Fruit fly (Drosophila melanogaster) whole organism, prepupa: ENCODE measurements around the gene elB.

Experiments used
- Blimp-1 ChIP-seq: fragments of 200-800 bp; sonication (Bioruptor generic); optimal IDR thresholded peaks from 3 replicates; lab custom pipeline; 2017; ENCODE audit warnings: missing biosample characterization, missing genetic modification characterization, mild to moderate bottlenecking, moderate library complexity, missing genetic modification reagents
- CG10631 ChIP-seq: fragments of 200-800 bp; sonication (Bioruptor generic); optimal IDR thresholded peaks from 2 replicates; lab custom pipeline; 2016; ENCODE audit warnings: missing biosample characterization, missing genetic modification characterization
- CG10669 ChIP-seq: fragments of 200-800 bp; sonication (Bioruptor generic); optimal IDR thresholded peaks from 3 replicates; lab custom pipeline; 2018; ENCODE audit warnings: missing biosample characterization, mild to moderate bottlenecking, missing genetic modification characterization, moderate library complexity
- CG11294 ChIP-seq: fragments of 200-800 bp; sonication (Bioruptor generic); IDR thresholded peaks from 2 replicates; pipeline ENCODE4 v1.3.6; 2022; ENCODE audit warnings: missing biosample characterization, missing genetic modification characterization
- CG1621 ChIP-seq: fragments of 200-800 bp; sonication (Bioruptor generic); optimal IDR thresholded peaks from 3 replicates; lab custom pipeline; 2018; ENCODE audit warnings: missing biosample characterization, mild to moderate bottlenecking, missing genetic modification characterization
- CG16779 ChIP-seq: fragments of 200-800 bp; sonication (Bioruptor generic); optimal IDR thresholded peaks from 3 replicates; lab custom pipeline; 2017; ENCODE audit warnings: missing biosample characterization, mild to moderate bottlenecking, missing genetic modification characterization
- CG3032 ChIP-seq: fragments of 200-800 bp; optimal IDR thresholded peaks from 2 replicates; lab custom pipeline; 2019; ENCODE audit warnings: missing biosample characterization, mild to moderate bottlenecking, missing genetic modification characterization, moderate library complexity
- CG31627 ChIP-seq: fragments of 200-800 bp; sonication (Bioruptor generic); optimal IDR thresholded peaks from 3 replicates; lab custom pipeline; 2016; ENCODE audit warnings: missing biosample characterization, missing genetic modification characterization
- CG34406 ChIP-seq: fragments of 200-800 bp; sonication (Bioruptor generic); optimal IDR thresholded peaks from 3 replicates; lab custom pipeline; 2016; ENCODE audit warnings: missing biosample characterization, missing genetic modification characterization
- CG3919 ChIP-seq: fragments of 200-800 bp; sonication (Bioruptor generic); optimal IDR thresholded peaks from 3 replicates; lab custom pipeline; 2016; ENCODE audit warnings: missing biosample characterization, missing genetic modification characterization
- CG4318 ChIP-seq: fragments of 200-800 bp; sonication (Bioruptor generic); optimal IDR thresholded peaks from 3 replicates; lab custom pipeline; 2017; ENCODE audit warnings: missing biosample characterization, mild to moderate bottlenecking, missing genetic modification characterization
- CG6276 ChIP-seq: fragments of 200-800 bp; sonication (Bioruptor generic); optimal IDR thresholded peaks from 2 replicates; lab custom pipeline; 2017; ENCODE audit warnings: missing biosample characterization, mild to moderate bottlenecking, missing genetic modification characterization
- CG6792 ChIP-seq: fragments of 200-800 bp; sonication (Bioruptor generic); optimal IDR thresholded peaks from 3 replicates; lab custom pipeline; 2016; ENCODE audit warnings: missing biosample characterization, missing genetic modification characterization
- CG6808 ChIP-seq: fragments of 200-800 bp; sonication (Bioruptor generic); optimal IDR thresholded peaks from 3 replicates; lab custom pipeline; 2017; ENCODE audit warnings: missing biosample characterization, missing genetic modification characterization, mild to moderate bottlenecking, moderate library complexity, missing genetic modification reagents
- CG7368 ChIP-seq: fragments of 200-800 bp; sonication (Bioruptor generic); optimal IDR thresholded peaks from 3 replicates; lab custom pipeline; 2016; ENCODE audit warnings: missing biosample characterization, missing genetic modification characterization
- CG8119 ChIP-seq: fragments of 200-800 bp; sonication (Bioruptor generic); IDR thresholded peaks from 3 replicates; pipeline ENCODE4 v1.3.6; 2022; ENCODE audit warnings: missing biosample characterization, missing genetic modification characterization
- CG8319 ChIP-seq: fragments of 200-800 bp; sonication (Bioruptor generic); optimal IDR thresholded peaks from 3 replicates; lab custom pipeline; 2016; ENCODE audit warnings: missing biosample characterization, missing genetic modification characterization
- CG8632 ChIP-seq: fragments of 200-800 bp; sonication (Bioruptor generic); optimal IDR thresholded peaks from 3 replicates; lab custom pipeline; 2016; ENCODE audit warnings: missing biosample characterization, missing genetic modification characterization
- CG9139 ChIP-seq: fragments of 200-800 bp; sonication (Bioruptor generic); optimal IDR thresholded peaks from 3 replicates; lab custom pipeline; 2017; ENCODE audit warnings: missing biosample characterization, mild to moderate bottlenecking, missing genetic modification characterization
- Eip75B ChIP-seq: fragments of 200-800 bp; sonication (Bioruptor generic); optimal IDR thresholded peaks from 3 replicates; lab custom pipeline; 2016; ENCODE audit warnings: missing biosample characterization, missing genetic modification characterization
- Eip78C ChIP-seq: fragments of 200-800 bp; sonication (Bioruptor generic); peaks from one replicate; lab custom pipeline; 2016; ENCODE audit warnings: missing biosample characterization, missing genetic modification characterization
- Eip93F ChIP-seq: fragments of 200-800 bp; sonication (Bioruptor generic); optimal IDR thresholded peaks from 2 replicates; lab custom pipeline; 2016; ENCODE audit warnings: missing biosample characterization, mild to moderate bottlenecking, missing genetic modification characterization
- Ets21C ChIP-seq: fragments of 200-800 bp; sonication (Bioruptor generic); optimal IDR thresholded peaks from 3 replicates; lab custom pipeline; 2016; ENCODE audit warnings: missing biosample characterization, missing genetic modification characterization
- Ets96B ChIP-seq: fragments of 200-800 bp; optimal IDR thresholded peaks from 2 replicates; lab custom pipeline; 2019; ENCODE audit warnings: missing biosample characterization, mild to moderate bottlenecking, missing genetic modification characterization, moderate library complexity
- Gug ChIP-seq: fragments of 200-800 bp; sonication (Bioruptor generic); IDR thresholded peaks from 2 replicates; pipeline ENCODE4 v1.3.6; 2022; ENCODE audit warnings: missing biosample characterization, missing genetic modification characterization
- Hr38 ChIP-seq: sonication (Bioruptor generic); optimal IDR thresholded peaks from 2 replicates; lab custom pipeline; 2016; ENCODE audit warnings: missing biosample characterization, missing genetic modification characterization
- Hr39 ChIP-seq: fragments of 200-800 bp; sonication (Bioruptor generic); optimal IDR thresholded peaks from 2 replicates; lab custom pipeline; 2016; ENCODE audit warnings: missing biosample characterization, missing genetic modification characterization
- Hr4 ChIP-seq: fragments of 200-800 bp; sonication (Bioruptor generic); optimal IDR thresholded peaks from 3 replicates; lab custom pipeline; 2016; ENCODE audit warnings: missing biosample characterization, missing genetic modification characterization
- Lpt ChIP-seq: fragments of 200-800 bp; sonication (Bioruptor generic); optimal IDR thresholded peaks from 3 replicates; lab custom pipeline; 2016; ENCODE audit warnings: missing biosample characterization, missing genetic modification characterization
- Met ChIP-seq: fragments of 200-800 bp; sonication (Bioruptor generic); optimal IDR thresholded peaks from 3 replicates; lab custom pipeline; 2016; ENCODE audit warnings: missing biosample characterization, missing genetic modification characterization
- OdsH ChIP-seq: fragments of 200-800 bp; sonication (Bioruptor generic); optimal IDR thresholded peaks from 3 replicates; lab custom pipeline; 2016; ENCODE audit warnings: missing biosample characterization, missing genetic modification characterization
- Smox ChIP-seq: fragments of 200-800 bp; sonication (Bioruptor generic); optimal IDR thresholded peaks from 3 replicates; lab custom pipeline; 2016; ENCODE audit warnings: missing biosample characterization, missing genetic modification characterization
- Sox102F ChIP-seq: fragments of 200-800 bp; sonication (Bioruptor generic); optimal IDR thresholded peaks from 2 replicates; lab custom pipeline; 2016; ENCODE audit warnings: missing biosample characterization, mild to moderate bottlenecking, missing genetic modification characterization
- Sox14 ChIP-seq: fragments of 200-800 bp; sonication (Bioruptor generic); optimal IDR thresholded peaks from 3 replicates; lab custom pipeline; 2016; ENCODE audit warnings: missing biosample characterization, missing genetic modification characterization
- Sox15 ChIP-seq: fragments of 200-800 bp; sonication (Bioruptor generic); optimal IDR thresholded peaks from 3 replicates; lab custom pipeline; 2016; ENCODE audit warnings: missing biosample characterization, missing genetic modification characterization
- achi ChIP-seq: fragments of 200-800 bp; sonication (Bioruptor generic); optimal IDR thresholded peaks from 3 replicates; lab custom pipeline; 2016; ENCODE audit warnings: missing biosample characterization, missing genetic modification characterization
- acj6 ChIP-seq: fragments of 200-800 bp; sonication (Bioruptor generic); optimal IDR thresholded peaks from 3 replicates; lab custom pipeline; 2016; ENCODE audit warnings: missing biosample characterization, missing genetic modification characterization
- cyc ChIP-seq: fragments of 200-800 bp; sonication (Bioruptor generic); optimal IDR thresholded peaks from 3 replicates; lab custom pipeline; 2016; ENCODE audit warnings: missing biosample characterization, missing genetic modification characterization
- dac ChIP-seq: fragments of 200-800 bp; sonication (Bioruptor generic); optimal IDR thresholded peaks from 2 replicates; lab custom pipeline; 2017; ENCODE audit warnings: missing biosample characterization, mild to moderate bottlenecking, missing genetic modification characterization
- eg ChIP-seq: fragments of 200-800 bp; sonication (Bioruptor generic); IDR thresholded peaks from 3 replicates; pipeline ENCODE4 v1.3.6; 2022; ENCODE audit warnings: missing biosample characterization, missing genetic modification characterization
- esn ChIP-seq: fragments of 200-800 bp; sonication (Bioruptor generic); optimal IDR thresholded peaks from 2 replicates; lab custom pipeline; 2016; ENCODE audit warnings: missing biosample characterization, mild to moderate bottlenecking, missing genetic modification characterization, moderate library complexity
- fd85E ChIP-seq: fragments of 200-800 bp; sonication (Bioruptor generic); optimal IDR thresholded peaks from 3 replicates; lab custom pipeline; 2016; ENCODE audit warnings: missing biosample characterization, missing genetic modification characterization
- fkh ChIP-seq: fragments of 200-800 bp; sonication (Bioruptor generic); optimal IDR thresholded peaks from 3 replicates; lab custom pipeline; 2017; ENCODE audit warnings: missing biosample characterization, mild to moderate bottlenecking, missing genetic modification characterization, moderate library complexity
- net ChIP-seq: fragments of 200-800 bp; sonication (Bioruptor generic); optimal IDR thresholded peaks from 3 replicates; lab custom pipeline; 2016; ENCODE audit warnings: missing biosample characterization, missing genetic modification characterization
- pdm3 ChIP-seq: fragments of 200-800 bp; sonication (Bioruptor generic); optimal IDR thresholded peaks from 3 replicates; lab custom pipeline; 2016; ENCODE audit warnings: missing biosample characterization, missing genetic modification characterization
- salr ChIP-seq, 2 experiments: fragments of 200-800 bp; sonication (Bioruptor generic); optimal IDR thresholded peaks; 3 replicates each; lab custom pipeline; 2016 to 2018; ENCODE audit warnings: missing biosample characterization in 2 of 2, missing genetic modification characterization in 2 of 2, mild to moderate bottlenecking in 1 of 2
- spab ChIP-seq: fragments of 200-800 bp; sonication (Bioruptor generic); optimal IDR thresholded peaks from 2 replicates; lab custom pipeline; 2017; ENCODE audit warnings: missing biosample characterization, mild to moderate bottlenecking, missing genetic modification characterization, missing genetic modification reagents
- ss ChIP-seq, 2 experiments: fragments of 200-800 bp; sonication (Bioruptor generic); optimal IDR thresholded peaks; 2 replicates in 1 of 2; 3 replicates in 1 of 2; lab custom pipeline; 2017 to 2018; ENCODE audit warnings: mild to moderate bottlenecking in 2 of 2, missing biosample characterization in 2 of 2, missing genetic modification characterization in 2 of 2, moderate library complexity in 1 of 2
- svp ChIP-seq: fragments of 200-800 bp; sonication (Bioruptor generic); peaks from one replicate; lab custom pipeline; 2016; ENCODE audit warnings: missing biosample characterization, missing genetic modification characterization
- topi ChIP-seq: fragments of 200-800 bp; sonication (Bioruptor generic); optimal IDR thresholded peaks from 3 replicates; lab custom pipeline; 2016; ENCODE audit warnings: missing biosample characterization, missing genetic modification characterization
- vri ChIP-seq: fragments of 200-800 bp; sonication (Bioruptor generic); optimal IDR thresholded peaks from 3 replicates; lab custom pipeline; 2016; ENCODE audit warnings: missing biosample characterization, mild to moderate bottlenecking, missing genetic modification characterization

elB gene

DNA sequence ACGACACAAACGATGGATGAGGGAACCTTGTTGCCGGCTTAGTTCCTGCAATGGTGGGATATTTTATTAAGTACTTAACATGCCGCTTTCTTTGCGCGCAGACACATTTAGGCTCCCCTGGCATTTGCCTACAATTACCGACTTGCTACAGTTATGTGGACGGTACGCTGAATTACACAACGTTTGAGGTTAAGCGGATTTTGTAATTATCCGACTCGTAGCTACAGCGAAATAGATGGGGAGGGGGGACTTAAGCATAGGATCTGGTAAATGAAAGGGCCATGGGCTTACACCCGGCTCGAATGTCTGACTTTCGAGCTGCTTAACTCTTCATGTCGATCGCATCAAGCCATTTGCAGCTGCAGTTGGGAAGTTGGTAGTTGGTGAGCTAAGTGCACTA, 32.0 kb upstream of the elB start:
- no peak for TF ChIP-seq eg (GFP tag; lab: Robert Waterston, UW)
- no peak for TF ChIP-seq CG16779 (tag; lab: Kevin White, UChicago)
- TF ChIP-seq acj6 (GFP tag; lab: Kevin White, UChicago) = no peak
- TF ChIP-seq, all 60 proteins: peak for 0

DNA sequence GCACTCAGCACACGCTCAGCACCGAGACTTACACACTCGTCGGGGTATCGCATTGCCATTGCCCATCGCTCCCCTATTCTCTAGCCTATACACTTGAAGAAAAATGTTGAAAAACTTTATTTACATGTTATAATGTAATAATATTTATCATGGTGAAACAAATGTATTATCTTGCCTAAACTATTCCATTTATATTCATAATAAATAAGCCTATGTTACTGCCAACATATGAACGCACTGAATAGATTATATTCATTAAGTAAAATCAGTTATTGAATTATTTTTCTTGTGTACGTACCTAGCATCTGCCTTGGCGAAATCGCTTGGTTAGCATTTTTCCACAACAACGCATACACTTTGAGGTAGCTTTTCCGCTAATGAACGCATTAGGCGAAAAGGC, 31.6 kb upstream of the elB start:
- no peak for TF ChIP-seq Gug (GFP tag; lab: Robert Waterston, UW)
- TF ChIP-seq CG7368 = no peak
- TF ChIP-seq vri = no peak
- peak; percentile 28 for TF ChIP-seq CG4318 (GFP tag; lab: Kevin White, UChicago)
- peak; percentile 16 for TF ChIP-seq CG3919 (GFP tag; lab: Kevin White, UChicago)
- no peak for TF ChIP-seq svp (GFP tag; lab: Kevin White, UChicago)
- no peak for TF ChIP-seq CG34406 (GFP tag; lab: Kevin White, UChicago)
- no peak for TF ChIP-seq Sox102F (GFP tag; lab: Kevin White, UChicago)
- TF ChIP-seq Eip78C (GFP tag; lab: Kevin White, UChicago) = peak; percentile 58
- peak; percentile 54 for TF ChIP-seq Ets96B (tag; lab: Kevin White, UChicago)
- peak; percentile 28 for TF ChIP-seq achi (GFP tag; lab: Kevin White, UChicago)
- TF ChIP-seq Eip75B (GFP tag; lab: Kevin White, UChicago) = no peak
- no peak for TF ChIP-seq Hr39 (GFP tag; lab: Kevin White, UChicago)
- no peak for TF ChIP-seq CG11294
- TF ChIP-seq CG10631 = peak; percentile 47
- peak; percentile 10 for TF ChIP-seq Lpt (GFP tag; lab: Kevin White, UChicago)
- TF ChIP-seq Blimp-1 (GFP tag; lab: Kevin White, UChicago) = no peak
- TF ChIP-seq CG1621 = no peak
- TF ChIP-seq fkh (GFP tag; lab: Kevin White, UChicago) = no peak
- TF ChIP-seq CG3032 = peak; percentile 17
- TF ChIP-seq Hr4 = peak; percentile 6
- TF ChIP-seq spab (GFP tag; lab: Kevin White, UChicago) = no peak
- no peak for TF ChIP-seq CG31627 (GFP tag; lab: Kevin White, UChicago)
- peak; percentile 2 for TF ChIP-seq CG6792 (GFP tag; lab: Kevin White, UChicago)
- no peak for TF ChIP-seq topi (GFP tag; lab: Kevin White, UChicago)
- no peak for TF ChIP-seq Ets21C
- no peak for TF ChIP-seq Sox14 (GFP tag; lab: Kevin White, UChicago)
- TF ChIP-seq ss (GFP tag; optimal IDR thresholded peaks at IDR 0.05; lab: Kevin White, UChicago) = no peak
- no peak for TF ChIP-seq Sox15 (GFP tag; lab: Kevin White, UChicago)
- TF ChIP-seq cyc (GFP tag; lab: Kevin White, UChicago) = no peak
- TF ChIP-seq esn (GFP tag; lab: Kevin White, UChicago) = no peak
- peak; percentile 25 for TF ChIP-seq OdsH (GFP tag; lab: Kevin White, UChicago)
- no peak for TF ChIP-seq Hr38 (GFP tag; lab: Kevin White, UChicago)
- TF ChIP-seq pdm3 (GFP tag; lab: Kevin White, UChicago) = peak; percentile 24
- peak; percentile 32 for TF ChIP-seq CG6276 (GFP tag; lab: Kevin White, UChicago)
- 0 out of 3 replicates have a peak, but pooled peaks have one; percentile 26 for TF ChIP-seq CG8119 (GFP tag; lab: Robert Waterston, UW)
- no peak for TF ChIP-seq CG8319
- peak; percentile 26 for TF ChIP-seq CG10669
- peak; percentile 33 for TF ChIP-seq CG8632 (GFP tag; lab: Kevin White, UChicago)
- no peak for TF ChIP-seq fd85E (GFP tag; lab: Kevin White, UChicago)
- no peak for TF ChIP-seq CG9139 (GFP tag; lab: Kevin White, UChicago)
- no peak for TF ChIP-seq Smox
- TF ChIP-seq salr (GFP tag; optimal IDR thresholded peaks at IDR 0.05; lab: Kevin White, UChicago) = peak in 1 of 2 experiments; percentile 17
- no peak for TF ChIP-seq dac (GFP tag; lab: Kevin White, UChicago)
- TF ChIP-seq acj6 (GFP tag; lab: Kevin White, UChicago) = peak; percentile 27
- peak; percentile 32 for TF ChIP-seq CG6808 (GFP tag; lab: Kevin White, UChicago)
- TF ChIP-seq Eip93F (GFP tag; lab: Kevin White, UChicago) = no peak
- TF ChIP-seq eg (GFP tag; lab: Robert Waterston, UW) = peak; percentile 46; the same call in 1 of the 3 replicates
- TF ChIP-seq net = no peak
- no peak for TF ChIP-seq Met
